Worm (Caenorhabditis elegans): Measurements from ENCODE around the gene F09C6.14.

Gene F09C6.14

DNA sequence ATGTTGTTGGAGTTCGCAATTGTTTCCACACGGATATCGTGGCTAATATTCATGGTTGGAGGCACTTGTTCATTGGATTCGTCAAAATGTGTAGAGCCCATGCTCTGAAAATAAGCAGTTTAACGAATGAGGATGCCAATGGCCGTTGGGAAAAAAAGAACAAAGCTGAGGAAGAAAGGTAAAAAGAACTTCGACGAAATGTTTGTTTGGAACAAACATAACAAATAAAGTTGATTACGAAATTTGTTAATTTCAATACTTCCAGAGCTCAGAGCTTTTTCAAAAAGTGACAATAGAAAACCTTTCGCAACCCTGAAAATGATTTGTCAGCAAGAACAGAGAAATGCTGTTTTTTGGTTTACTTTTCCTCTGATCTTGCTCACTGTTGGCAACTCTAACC lies 725 bp upstream of the F09C6.14 start, which contains the start of gene F09C6.3:
TSS of gene F09C6.3 (minus strand) at position 101 of the 400 bp plus-strand sequence.
- TF ChIP-seq nhr-2 (tag; optimal IDR thresholded peaks at IDR 0.05) = no peak
- TF ChIP-seq unc-62 (GFP tag; optimal IDR thresholded peaks at IDR 0.05) = no peak
- TF ChIP-seq tbx-8 (GFP tag; optimal IDR thresholded peaks at IDR 0.05) = no peak
- TF ChIP-seq blmp-1 (tag; optimal IDR thresholded peaks at IDR 0.05) = no peak

DNA sequence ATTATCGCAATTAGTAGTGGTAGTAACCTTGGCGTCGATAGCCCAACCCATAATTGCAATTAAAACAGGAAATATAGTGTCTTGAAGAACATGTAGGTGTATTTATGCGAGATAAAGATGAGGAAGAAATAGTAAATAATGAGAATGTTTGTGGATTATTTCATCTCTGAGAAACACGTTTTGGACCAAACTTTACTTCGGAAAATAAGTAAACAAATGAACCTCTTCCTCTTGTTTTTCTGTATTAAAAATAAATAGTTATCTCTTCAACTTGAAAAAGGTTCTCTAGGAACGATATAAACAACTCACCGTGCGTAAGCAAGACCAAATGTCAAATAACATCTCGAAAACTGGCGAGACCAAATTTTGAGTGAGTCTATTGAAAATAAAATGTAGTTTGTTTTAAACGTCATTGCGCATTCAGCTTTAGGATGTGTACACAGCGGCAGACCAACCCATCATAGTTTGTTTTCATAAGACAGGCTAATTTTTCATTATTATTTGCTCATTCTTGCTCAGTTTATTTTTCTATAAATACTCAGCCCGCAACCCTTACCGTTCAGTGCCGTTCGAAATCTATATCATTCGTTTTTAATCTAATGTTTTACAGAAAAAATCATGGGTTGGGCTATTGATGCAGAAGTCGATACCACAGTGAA lies 1.6 kb downstream of the F09C6.14 start, which contains the start of the genes F09C6.11 and F09C6.12:
TSS of gene F09C6.11 (minus strand) at position 51 of the 659 bp plus-strand sequence.
TSS of gene F09C6.12 (plus strand) at position 609 of the 659 bp plus-strand sequence.
- TF ChIP-seq M03D4.4 (tag; optimal IDR thresholded peaks at IDR 0.05) (no peak), pha-4 (tag; optimal IDR thresholded peaks at IDR 0.05) (no peak), sem-2 (GFP tag; optimal IDR thresholded peaks at IDR 0.05) (no peak), lsy-2 (tag; optimal IDR thresholded peaks at IDR 0.05) (no peak), unc-120 (tag; optimal IDR thresholded peaks at IDR 0.05; ENCODE audit: poor library complexity, severe bottlenecking) (no peak), tbx-8 (GFP tag; optimal IDR thresholded peaks at IDR 0.05) (no peak)

DNA sequence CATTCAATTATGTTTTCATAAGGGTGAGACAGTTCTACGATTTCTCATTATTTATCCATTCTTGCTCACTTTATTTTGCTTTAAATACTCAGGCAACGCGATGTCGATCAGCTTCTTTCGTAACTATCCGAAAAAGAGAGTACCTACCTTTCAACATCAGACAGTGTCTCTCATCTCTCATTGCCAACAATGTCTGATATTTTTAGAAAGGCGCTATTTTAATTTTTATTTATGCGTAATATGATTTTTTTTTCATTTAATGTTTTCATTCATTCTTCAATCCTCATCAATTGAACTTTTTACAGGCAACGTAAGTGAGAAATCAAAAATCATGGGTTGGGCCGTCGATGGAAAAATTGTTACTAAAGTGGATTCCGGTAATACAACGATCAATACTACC lies 4.0 kb downstream of the F09C6.14 start, which contains the start of gene F09C6.13:
TSS of gene F09C6.13 (plus strand) at position 301 of the 400 bp plus-strand sequence.
- no peak for TF ChIP-seq pha-4 (tag; optimal IDR thresholded peaks at IDR 0.05)
- no peak for TF ChIP-seq lin-32 (GFP tag; optimal IDR thresholded peaks at IDR 0.05)
- TF ChIP-seq lin-13 (tag; optimal IDR thresholded peaks at IDR 0.05) = no peak
- TF ChIP-seq ces-1 (GFP tag; optimal IDR thresholded peaks at IDR 0.05) = no peak
- no peak for TF ChIP-seq zip-8 (tag; optimal IDR thresholded peaks at IDR 0.05)
- TF ChIP-seq lsy-2 (tag; optimal IDR thresholded peaks at IDR 0.05) = no peak

DNA sequence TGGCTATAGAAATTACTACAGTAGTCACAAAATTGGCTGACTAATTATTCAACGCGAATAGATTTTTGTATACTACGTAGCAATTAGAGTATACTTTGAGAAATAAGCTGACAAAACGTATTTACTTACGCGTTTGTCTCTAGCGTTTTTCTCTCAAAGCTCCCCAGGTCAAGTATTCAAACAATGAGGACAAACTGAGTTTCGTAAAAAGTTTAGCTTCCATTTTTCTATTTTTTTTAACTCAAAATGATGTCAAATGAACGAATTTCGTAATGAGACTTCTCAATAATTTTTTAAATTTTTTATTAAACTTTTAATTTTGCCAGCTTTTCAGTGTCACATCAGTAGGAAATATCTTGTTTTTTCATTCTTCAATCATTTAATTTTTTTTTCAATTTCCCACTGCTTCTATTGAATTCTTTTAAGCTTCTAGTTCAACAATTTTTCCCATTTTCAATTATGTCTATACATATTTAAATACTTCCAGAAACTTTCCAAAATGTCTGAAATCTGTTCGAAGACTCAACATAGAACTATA lies 8.1 kb downstream of the F09C6.14 start, which contains the start of the genes ifas-2 and fbxa-44:
TSS of gene ifas-2 (minus strand) at position 101 of the 538 bp plus-strand sequence.
TSS of gene fbxa-44 (plus strand) at position 488 of the 538 bp plus-strand sequence.
- TF ChIP-seq ceh-39 (tag; optimal IDR thresholded peaks at IDR 0.05) (no peak), pha-4 (tag; optimal IDR thresholded peaks at IDR 0.05) (no peak), mls-2 (tag; optimal IDR thresholded peaks at IDR 0.05) (no peak), unc-120 (tag; optimal IDR thresholded peaks at IDR 0.05; ENCODE audit: poor library complexity, severe bottlenecking) (no peak), nhr-237 (tag; optimal IDR thresholded peaks at IDR 0.05) (no peak), blmp-1 (tag; optimal IDR thresholded peaks at IDR 0.05) (no peak), lsy-2 (tag; optimal IDR thresholded peaks at IDR 0.05) (no peak), ham-2 (GFP tag; optimal IDR thresholded peaks at IDR 0.05) (no peak), nhr-2 (tag; optimal IDR thresholded peaks at IDR 0.05) (no peak), sem-2 (GFP tag; optimal IDR thresholded peaks at IDR 0.05) (no peak), bed-3 (GFP tag; optimal IDR thresholded peaks at IDR 0.05) (no peak), M03D4.4 (tag; optimal IDR thresholded peaks at IDR 0.05) (no peak), ces-1 (GFP tag; optimal IDR thresholded peaks at IDR 0.05) (no peak), elt-3 (tag; optimal IDR thresholded peaks at IDR 0.05) (no peak), elt-1 (tag; optimal IDR thresholded peaks at IDR 0.05; ENCODE audit: borderline replicate concordance, insufficient read depth) (no peak), flh-1 (GFP tag; optimal IDR thresholded peaks at IDR 0.05) (no peak), zip-8 (tag; optimal IDR thresholded peaks at IDR 0.05) (no peak), tbx-8 (GFP tag; optimal IDR thresholded peaks at IDR 0.05) (no peak), snpc-4 (tag; optimal IDR thresholded peaks at IDR 0.05) (no peak)

DNA sequence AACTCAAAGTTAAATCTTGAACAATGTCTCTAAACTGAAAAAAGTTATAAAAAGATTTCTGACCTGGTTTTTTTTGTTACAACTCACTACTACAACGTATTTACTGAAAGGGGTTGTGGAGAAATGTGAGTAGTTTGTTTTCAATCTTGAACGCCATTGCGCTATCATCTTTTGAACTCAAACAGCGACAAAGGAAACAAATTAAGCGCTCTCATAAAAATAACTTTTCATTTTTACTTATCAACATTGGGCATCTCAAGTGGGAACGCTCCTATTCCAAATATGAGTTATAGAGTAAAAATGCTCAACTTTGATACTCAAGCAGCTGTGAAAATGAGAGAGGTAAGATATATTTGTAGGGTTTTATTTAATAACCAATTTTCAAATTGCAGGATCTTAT lies 12.7 kb downstream of the F09C6.14 start, which contains the start of gene F09C6.15:
TSS of gene F09C6.15 (plus strand) at position 301 of the 400 bp plus-strand sequence.
- no peak for TF ChIP-seq nhr-12 (tag; optimal IDR thresholded peaks at IDR 0.05)
- TF ChIP-seq ceh-39 (tag; optimal IDR thresholded peaks at IDR 0.05) = no peak
- no peak for TF ChIP-seq unc-120 (tag; optimal IDR thresholded peaks at IDR 0.05; ENCODE audit: poor library complexity, severe bottlenecking)
- no peak for TF ChIP-seq nhr-76 (tag; optimal IDR thresholded peaks at IDR 0.05)

- TF ChIP-seq ztf-11 (tag; optimal IDR thresholded peaks at IDR 0.05) = no peak
- no peak for TF ChIP-seq nhr-237 (tag; optimal IDR thresholded peaks at IDR 0.05)
- TF ChIP-seq zip-8 (tag; optimal IDR thresholded peaks at IDR 0.05) = no peak
- no peak for TF ChIP-seq ces-1 (GFP tag; optimal IDR thresholded peaks at IDR 0.05)
- TF ChIP-seq tbx-8 (GFP tag; optimal IDR thresholded peaks at IDR 0.05) = no peak
- TF ChIP-seq mep-1 (tag; optimal IDR thresholded peaks at IDR 0.05) = no peak
- no peak for TF ChIP-seq unc-62 (GFP tag; optimal IDR thresholded peaks at IDR 0.05)
- no peak for TF ChIP-seq nhr-76 (tag; optimal IDR thresholded peaks at IDR 0.05)
Measured at ce11 chrV:16899355-16899754, 18.6 kb downstream of the F09C6.14 start, which contains the start of gene fbxa-45. Gene fbxa-45, minus strand, starts transcription at chrV:16899455.
